Fruit fly (Drosophila melanogaster) whole organism, embryonic: ENCODE measurements around the gene CG31467.

ENCODE experiments used
- Aef1 ChIP-seq: fragments of 200-800 bp; sonication (Bioruptor generic); IDR thresholded peaks from 3 replicates; pipeline ENCODE4 v1.3.6; 2022; ENCODE audit warnings: missing biosample characterization, missing genetic modification characterization
- Atf6 ChIP-seq: fragments of 200-800 bp; sonication (Bioruptor generic); IDR thresholded peaks from 2 replicates; pipeline ENCODE4 v1.3.6; 2022; ENCODE audit warnings: missing biosample characterization, missing genetic modification characterization
- CG11093 ChIP-seq: fragments of 200-800 bp; sonication (Bioruptor generic); IDR thresholded peaks from 3 replicates; pipeline ENCODE4 v1.3.6; 2022; ENCODE audit warnings: missing biosample characterization, missing genetic modification characterization
- CG11695 ChIP-seq: fragments of 200-800 bp; sonication (Bioruptor generic); IDR thresholded peaks from 3 replicates; pipeline ENCODE4 v1.3.6; 2022; ENCODE audit warnings: missing biosample characterization, missing genetic modification characterization
- CG13123 ChIP-seq: fragments of 200-800 bp; sonication (Bioruptor generic); optimal IDR thresholded peaks from 2 replicates; lab custom pipeline; 2016; ENCODE audit warnings: missing biosample characterization, missing genetic modification characterization
- CG14667 ChIP-seq: fragments of 200-800 bp; sonication (Bioruptor generic); IDR thresholded peaks from 2 replicates; pipeline ENCODE4 v1.3.6; 2022; ENCODE audit warnings: missing biosample characterization, missing genetic modification characterization
- CG17328 ChIP-seq: fragments of 200-800 bp; sonication (Bioruptor generic); IDR thresholded peaks from 2 replicates; pipeline ENCODE4 v1.3.6; 2022; ENCODE audit warnings: missing biosample characterization, missing genetic modification characterization
- CG17361 ChIP-seq: fragments of 200-800 bp; sonication (Bioruptor generic); IDR thresholded peaks from 3 replicates; pipeline ENCODE4 v1.3.6; 2022; ENCODE audit warnings: missing biosample characterization, missing genetic modification characterization
- CG17568 ChIP-seq: fragments of 200-800 bp; sonication (Bioruptor generic); optimal IDR thresholded peaks from 2 replicates; lab custom pipeline; 2018; ENCODE audit warnings: missing biosample characterization, mild to moderate bottlenecking, missing genetic modification characterization, moderate library complexity
- CG17829 ChIP-seq: fragments of 200-800 bp; optimal IDR thresholded peaks from 2 replicates; lab custom pipeline; 2019; ENCODE audit warnings: missing biosample characterization, mild to moderate bottlenecking, missing genetic modification characterization, moderate library complexity
- CG18599 ChIP-seq: fragments of 200-800 bp; sonication (Bioruptor generic); optimal IDR thresholded peaks from 3 replicates; lab custom pipeline; 2017; ENCODE audit warnings: missing biosample characterization, missing genetic modification characterization, mild to moderate bottlenecking, moderate library complexity, missing genetic modification reagents
- CG2678 ChIP-seq: fragments of 200-800 bp; sonication (Bioruptor generic); optimal IDR thresholded peaks from 3 replicates; lab custom pipeline; 2019; ENCODE audit warnings: missing biosample characterization, mild to moderate bottlenecking, missing genetic modification characterization, moderate library complexity
- CG31224 ChIP-seq: fragments of 200-800 bp; sonication (Bioruptor generic); IDR thresholded peaks from 2 replicates; pipeline ENCODE4 v1.3.6; 2022; ENCODE audit warnings: missing biosample characterization, missing genetic modification characterization
- CG34376 ChIP-seq: fragments of 200-800 bp; sonication (Bioruptor generic); optimal IDR thresholded peaks from 2 replicates; lab custom pipeline; 2018; ENCODE audit warnings: missing biosample characterization, mild to moderate bottlenecking, missing genetic modification characterization
- CG34422 ChIP-seq: fragments of 200-800 bp; sonication (Bioruptor generic); IDR thresholded peaks from 3 replicates; pipeline ENCODE4 v1.3.6; 2022; ENCODE audit warnings: missing biosample characterization, missing genetic modification characterization
- CG6791 ChIP-seq: fragments of 200-800 bp; sonication (Bioruptor generic); IDR thresholded peaks from 3 replicates; pipeline ENCODE4 v1.3.6; 2022; ENCODE audit warnings: missing biosample characterization, missing genetic modification characterization; ENCODE audit not compliant: partially characterized antibody
- CG7271 ChIP-seq: fragments of 200-800 bp; sonication (Bioruptor generic); optimal IDR thresholded peaks from 2 replicates; lab custom pipeline; 2018; ENCODE audit warnings: missing biosample characterization, mild to moderate bottlenecking, missing genetic modification characterization, moderate library complexity
- CG7786 ChIP-seq: fragments of 200-800 bp; sonication (Bioruptor generic); optimal IDR thresholded peaks from 2 replicates; lab custom pipeline; 2016; ENCODE audit warnings: missing biosample characterization, missing genetic modification characterization
- Chrac-16 ChIP-seq: fragments of 200-800 bp; sonication (Bioruptor generic); optimal IDR thresholded peaks from 3 replicates; lab custom pipeline; 2016; ENCODE audit warnings: missing biosample characterization, missing genetic modification characterization
- D19B ChIP-seq: fragments of 200-800 bp; sonication (Bioruptor generic); optimal IDR thresholded peaks from 2 replicates; lab custom pipeline; 2017; ENCODE audit warnings: missing biosample characterization, mild to moderate bottlenecking, missing genetic modification characterization
- Dfd ChIP-seq, 2 experiments: fragments of >200 bp; optimal IDR thresholded peaks; 2 replicates each; lab custom pipeline; 2017; ENCODE audit warnings: missing biosample characterization in 2 of 2, missing genetic modification characterization in 2 of 2
- Fer3 ChIP-seq: fragments of 200-800 bp; sonication (Bioruptor generic); optimal IDR thresholded peaks from 2 replicates; lab custom pipeline; 2018; ENCODE audit warnings: missing biosample characterization, mild to moderate bottlenecking, missing genetic modification characterization, moderate library complexity
- Hsf ChIP-seq: fragments of 200-800 bp; sonication (Bioruptor generic); optimal IDR thresholded peaks from 3 replicates; lab custom pipeline; 2016; ENCODE audit warnings: missing biosample characterization, missing genetic modification characterization
- Nf-YB ChIP-seq: fragments of 200-800 bp; sonication (Bioruptor generic); optimal IDR thresholded peaks from 3 replicates; lab custom pipeline; 2019; ENCODE audit warnings: missing biosample characterization, mild to moderate bottlenecking, missing genetic modification characterization, moderate library complexity
- Sin3A ChIP-seq: fragments of >200 bp; optimal IDR thresholded peaks from 2 replicates; lab custom pipeline; 2018
- Taf1 ChIP-seq: fragments of 200-800 bp; sonication (Bioruptor generic); IDR thresholded peaks from 2 replicates; pipeline ENCODE4 v1.3.6; 2022; ENCODE audit warnings: missing biosample characterization, missing genetic modification characterization
- ab ChIP-seq: fragments of 200-800 bp; sonication (Bioruptor generic); optimal IDR thresholded peaks from 2 replicates; lab custom pipeline; 2016; ENCODE audit warnings: missing biosample characterization, missing genetic modification characterization
- ato ChIP-seq: fragments of 200-800 bp; sonication (Bioruptor generic); IDR thresholded peaks from 2 replicates; pipeline ENCODE4 v1.3.6; 2022; ENCODE audit warnings: missing biosample characterization, missing genetic modification characterization; ENCODE audit not compliant: partially characterized antibody
- bbx ChIP-seq: fragments of 200-800 bp; sonication (Bioruptor generic); IDR thresholded peaks from 2 replicates; pipeline ENCODE4 v1.3.6; 2022; ENCODE audit warnings: missing biosample characterization, missing genetic modification characterization; ENCODE audit not compliant: partially characterized antibody
- btn ChIP-seq: fragments of 200-800 bp; sonication (Bioruptor generic); optimal IDR thresholded peaks from 2 replicates; lab custom pipeline; 2016; ENCODE audit warnings: missing biosample characterization, missing genetic modification characterization
- caup ChIP-seq: fragments of 200-800 bp; sonication (Bioruptor generic); optimal IDR thresholded peaks from 3 replicates; lab custom pipeline; 2017; ENCODE audit warnings: missing biosample characterization, mild to moderate bottlenecking, missing genetic modification characterization, moderate library complexity; ENCODE audit not compliant: severe bottlenecking
- chinmo ChIP-seq: fragments of 200-800 bp; sonication (Bioruptor generic); IDR thresholded peaks from 4 replicates; pipeline ENCODE4 v1.3.6; 2022; ENCODE audit warnings: missing biosample characterization, missing genetic modification characterization; ENCODE audit not compliant: partially characterized antibody
- dati ChIP-seq: fragments of 200-800 bp; sonication (Bioruptor generic); IDR thresholded peaks from 2 replicates; pipeline ENCODE4 v1.3.6; 2022; ENCODE audit warnings: missing biosample characterization, missing genetic modification characterization
- dmrt11E ChIP-seq: fragments of 200-800 bp; sonication (Bioruptor generic); optimal IDR thresholded peaks from 3 replicates; lab custom pipeline; 2018; ENCODE audit warnings: missing biosample characterization, mild to moderate bottlenecking, missing genetic modification characterization, moderate library complexity
- fd3F ChIP-seq: fragments of 200-800 bp; sonication (Bioruptor generic); optimal IDR thresholded peaks from 2 replicates; lab custom pipeline; 2018; ENCODE audit warnings: missing biosample characterization, mild to moderate bottlenecking, missing genetic modification characterization, moderate library complexity
- hbn ChIP-seq: fragments of 200-800 bp; sonication (Bioruptor generic); IDR thresholded peaks from 2 replicates; pipeline ENCODE4 v1.3.6; 2022; ENCODE audit warnings: missing biosample characterization, missing genetic modification characterization; ENCODE audit not compliant: partially characterized antibody
- lab ChIP-seq: fragments of 200-800 bp; sonication (Bioruptor generic); optimal IDR thresholded peaks from 3 replicates; lab custom pipeline; 2017; ENCODE audit warnings: missing biosample characterization, missing genetic modification characterization, mild to moderate bottlenecking, moderate library complexity, missing genetic modification reagents
- mam ChIP-seq: fragments of 200-800 bp; sonication (Bioruptor generic); optimal IDR thresholded peaks from 3 replicates; lab custom pipeline; 2016; ENCODE audit warnings: missing biosample characterization, missing genetic modification characterization
- mirr ChIP-seq: fragments of 200-800 bp; sonication (Bioruptor generic); optimal IDR thresholded peaks from 3 replicates; lab custom pipeline; 2018; ENCODE audit warnings: missing biosample characterization, mild to moderate bottlenecking, missing genetic modification characterization
- odd ChIP-seq: fragments of 200-800 bp; sonication (Bioruptor generic); optimal IDR thresholded peaks from 2 replicates; lab custom pipeline; 2017; ENCODE audit warnings: missing biosample characterization, mild to moderate bottlenecking, missing genetic modification characterization
- sens ChIP-seq: fragments of 200-800 bp; sonication (Bioruptor generic); peaks from one replicate; lab custom pipeline; 2016; ENCODE audit warnings: missing biosample characterization, missing genetic modification characterization
- stwl ChIP-seq: fragments of 200-800 bp; sonication (Bioruptor generic); optimal IDR thresholded peaks from 3 replicates; lab custom pipeline; 2018; ENCODE audit warnings: missing biosample characterization, mild to moderate bottlenecking, missing genetic modification characterization, moderate library complexity
- sug ChIP-seq: fragments of 200-800 bp; optimal IDR thresholded peaks from 2 replicates; lab custom pipeline; 2019; ENCODE audit warnings: missing biosample characterization, mild to moderate bottlenecking, missing genetic modification characterization, moderate library complexity
- tio ChIP-seq: fragments of 200-800 bp; sonication (Bioruptor generic); optimal IDR thresholded peaks from 2 replicates; lab custom pipeline; 2017; ENCODE audit warnings: missing biosample characterization, missing genetic modification characterization, inconsistent platforms
- tll ChIP-seq, 2 experiments: fragments of 200-800 bp in 1 of 2; fragments of >200 bp in 1 of 2; sonication (Bioruptor generic) in 1 of 2; optimal IDR thresholded peaks; 2 replicates each; lab custom pipeline; 2017 to 2019; ENCODE audit warnings: missing biosample characterization in 2 of 2, missing genetic modification characterization in 2 of 2, mild to moderate bottlenecking in 1 of 2, moderate library complexity in 1 of 2
- trem ChIP-seq: fragments of 200-800 bp; optimal IDR thresholded peaks from 3 replicates; lab custom pipeline; 2019; ENCODE audit warnings: missing biosample characterization, mild to moderate bottlenecking, missing genetic modification characterization, moderate library complexity
- vfl ChIP-seq: fragments of 200-800 bp; sonication (Bioruptor generic); optimal IDR thresholded peaks from 2 replicates; lab custom pipeline; 2016; ENCODE audit warnings: missing biosample characterization, missing genetic modification characterization
- vnd ChIP-seq: fragments of 200-800 bp; sonication (Bioruptor generic); IDR thresholded peaks from 3 replicates; pipeline ENCODE4 v1.3.6; 2022; ENCODE audit warnings: missing biosample characterization, missing genetic modification characterization; ENCODE audit not compliant: partially characterized antibody

Gene CG31467

dm6 chr3R:10699020-10699951 lies 7.4 kb downstream of the CG31467 start (continued):
- TF ChIP-seq chinmo (GFP tag; lab: Robert Waterston, UW) = no peak
- TF ChIP-seq caup (GFP tag; lab: Kevin White, UChicago) = peak; percentile 23
- TF ChIP-seq Hsf = peak; percentile 6
- TF ChIP-seq D19B (GFP tag; lab: Kevin White, UChicago) = peak; percentile 0
- no peak for TF ChIP-seq Chrac-16
- TF ChIP-seq mirr (GFP tag; lab: Kevin White, UChicago) = peak; percentile 90
- TF ChIP-seq stwl (tag; lab: Kevin White, UChicago) = no peak
- peak; percentile 61 for TF ChIP-seq CG18599 (GFP tag; lab: Kevin White, UChicago)
- TF ChIP-seq ab (GFP tag; lab: Kevin White, UChicago) = no peak
- no peak for TF ChIP-seq btn (GFP tag; lab: Kevin White, UChicago)
- no peak for TF ChIP-seq CG2678 (tag; lab: Kevin White, UChicago)
- TF ChIP-seq Fer3 (tag; lab: Kevin White, UChicago) = peak; percentile 40
- no peak for TF ChIP-seq CG17361
- TF ChIP-seq trem (tag; lab: Kevin White, UChicago) = no peak
- TF ChIP-seq CG14667 (GFP tag; lab: Robert Waterston, UW) = no peak
- TF ChIP-seq CG13123 (GFP tag; lab: Kevin White, UChicago) = no peak
- no peak for TF ChIP-seq CG7271 (tag; lab: Kevin White, UChicago)
- TF ChIP-seq Aef1 (GFP tag; lab: Robert Waterston, UW) = no peak
- peak; percentile 9 for TF ChIP-seq odd (GFP tag; lab: Kevin White, UChicago)
- TF ChIP-seq sug = peak; percentile 79
- TF ChIP-seq CG17829 (tag; lab: Kevin White, UChicago) = no peak
- no peak for TF ChIP-seq CG6791 (GFP tag; lab: Robert Waterston, UW)
- no peak for TF ChIP-seq Sin3A (lab: Kevin White, UChicago)
- peak; percentile 86 for TF ChIP-seq sens (GFP tag; lab: Kevin White, UChicago)
- no peak for TF ChIP-seq Dfd (GFP tag; optimal IDR thresholded peaks at IDR 0.05; lab: Kevin White, UChicago)
- TF ChIP-seq vfl = no peak
- TF ChIP-seq CG34376 (GFP tag; lab: Kevin White, UChicago) = peak; percentile 93
- no peak for TF ChIP-seq CG31224
- TF ChIP-seq CG17568 (GFP tag; lab: Kevin White, UChicago) = no peak
- no peak for TF ChIP-seq tio (GFP tag; lab: Kevin White, UChicago)
- peak; percentile 13 for TF ChIP-seq mam (GFP tag; lab: Kevin White, UChicago)
- no peak for TF ChIP-seq fd3F (GFP tag; lab: Kevin White, UChicago)
- no peak for TF ChIP-seq CG11093 (GFP tag; lab: Robert Waterston, UW)
- no peak for TF ChIP-seq CG11695 (GFP tag; lab: Robert Waterston, UW)
- TF ChIP-seq CG34422 (GFP tag; lab: Robert Waterston, UW) = 0 out of 3 replicates have a peak, but pooled peaks have one; percentile 7
- no peak for TF ChIP-seq ato (GFP tag; lab: Robert Waterston, UW)
- TF ChIP-seq dmrt11E (tag; lab: Kevin White, UChicago) = no peak
- no peak for TF ChIP-seq bbx (GFP tag; lab: Robert Waterston, UW)
- peak; percentile 27 for TF ChIP-seq CG7786
- no peak for TF ChIP-seq hbn (GFP tag; lab: Robert Waterston, UW)
- no peak for TF ChIP-seq Taf1
- TF ChIP-seq CG17328 (GFP tag; lab: Robert Waterston, UW) = no peak
- peak; percentile 63 for TF ChIP-seq lab (GFP tag; lab: Kevin White, UChicago)
- TF ChIP-seq Nf-YB (GFP tag; lab: Kevin White, UChicago) = no peak
- no peak for TF ChIP-seq dati (GFP tag; lab: Robert Waterston, UW)
- TF ChIP-seq tll (GFP tag; optimal IDR thresholded peaks at IDR 0.05; lab: Kevin White, UChicago) = peak in 1 of 2 experiments; percentile 24
- peak; percentile 60 for TF ChIP-seq Atf6 (GFP tag; lab: Robert Waterston, UW)
- 0 out of 3 replicates have a peak, but pooled peaks have one; percentile 39 for TF ChIP-seq vnd
